Fruit fly (Drosophila melanogaster): ENCODE data around the gene CG33299.
A peak's percentile ranks its signal among the peaks of the same experiment; 100 is the strongest.

DNA sequence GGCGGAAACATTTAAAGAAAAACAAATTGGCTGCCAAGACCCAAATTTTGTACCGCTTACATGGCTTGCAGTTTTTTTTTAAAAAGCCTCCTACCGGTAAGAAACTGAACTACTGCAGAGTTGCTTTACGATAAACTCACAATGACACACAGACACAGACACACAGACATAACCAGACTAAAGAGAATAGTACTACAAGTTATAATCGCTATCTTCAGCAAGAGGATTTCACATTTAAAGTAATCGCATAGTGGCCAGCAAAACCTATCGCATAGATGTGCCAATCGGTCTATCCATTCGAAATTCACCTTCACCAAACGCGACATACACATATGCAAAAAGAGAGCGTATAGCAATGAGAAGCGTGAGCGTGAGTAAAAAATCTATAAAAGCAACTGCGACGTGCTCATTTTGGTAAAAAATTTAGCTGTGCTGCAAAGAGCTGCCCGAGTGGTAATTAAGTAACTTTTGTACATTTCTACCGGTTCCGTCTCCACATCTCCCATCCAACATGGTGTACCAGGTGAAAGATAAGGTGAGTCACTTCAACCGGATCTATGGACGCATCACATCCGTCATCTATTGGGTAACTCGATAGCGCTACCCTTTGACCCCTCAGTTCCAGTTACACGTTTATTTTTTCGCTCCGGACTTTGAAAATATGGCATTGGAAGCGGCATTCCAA, 43.3 kb upstream of the CG33299 start, which contains the start of gene Trx2:
- TF ChIP-seq CTCF (optimal IDR thresholded peaks at IDR 0.05) (peak; percentile 80 to 91), CG8478 (optimal IDR thresholded peaks at IDR 0.05) (no peak)
